Worm (Caenorhabditis elegans): ENCODE results near the gene cyp-14A2.

ce11 chrX:13311641-13312423 lies 42.3 kb upstream of the cyp-14A2 start, which contains the start of gene F46G10.1:
- TF ChIP-seq T22C8.4 (GFP tag; IDR thresholded peaks at IDR 0.05) (no peak), flt-1 (GFP tag; IDR thresholded peaks at IDR 0.05) (no peak), med-1 (GFP tag; optimal IDR thresholded peaks at IDR 0.05; ENCODE audit: insufficient read depth) (no peak), ztf-23 (GFP tag; IDR thresholded peaks at IDR 0.05) (no peak), ref-1 (GFP tag; conservative IDR thresholded peaks at IDR 0.05) (no peak), tab-1 (GFP tag; IDR thresholded peaks at IDR 0.05) (no peak), cog-1 (tag; optimal IDR thresholded peaks at IDR 0.05) (no peak), klf-2 (GFP tag; conservative IDR thresholded peaks at IDR 0.05) (no peak)

Data from whole organism, midembryonic.